Worm (Caenorhabditis elegans) whole organism, L1 larva: ENCODE results near the gene Y57A10C.10.

ENCODE experiments used
- aha-1 ChIP-seq: fragments of 150-350 bp; optimal IDR thresholded peaks from 2 replicates; lab custom pipeline; 2014; ENCODE audit warnings: missing biosample characterization, missing genetic modification characterization
- alr-1 ChIP-seq: fragments of 200-800 bp; sonication (Bioruptor generic); optimal IDR thresholded peaks from 2 replicates; lab custom pipeline; 2018; ENCODE audit warnings: borderline replicate concordance, mild to moderate bottlenecking, missing genetic modification characterization, missing compliant biosample characterization
- aly-2 ChIP-seq: fragments of 150-350 bp; optimal IDR thresholded peaks from 2 replicates; lab custom pipeline; 2014; ENCODE audit warnings: missing biosample characterization, missing genetic modification characterization
- ama-1 ChIP-seq: fragments of 150-350 bp; optimal IDR thresholded peaks from 2 replicates; lab custom pipeline; 2014
- blmp-1 ChIP-seq: fragments of 150-350 bp; optimal IDR thresholded peaks from 2 replicates; lab custom pipeline; 2014; ENCODE audit warnings: missing biosample characterization, missing genetic modification characterization
- ceh-82 ChIP-seq, 3 experiments: fragments of 150-350 bp in 1 of 3; sonication (generic microtip) in 2 of 3; optimal IDR thresholded peaks; 2 replicates each; lab custom pipeline; 2014 to 2017; ENCODE audit warnings: missing biosample characterization in 3 of 3, missing genetic modification characterization in 3 of 3
- ceh-88 ChIP-seq: fragments of 200-800 bp; sonication (Bioruptor generic); IDR thresholded peaks from 2 replicates; pipeline ENCODE4 v1.3.6; 2022; ENCODE audit warnings: missing genetic modification characterization, missing compliant biosample characterization
- dpl-1 ChIP-seq, 3 experiments: fragments of 150-350 bp in 2 of 3; sonication (generic microtip) in 1 of 3; optimal IDR thresholded peaks; 2 replicates each; lab custom pipeline; 2014 to 2017; ENCODE audit warnings: missing biosample characterization in 3 of 3, missing genetic modification characterization in 3 of 3, missing genetic modification reagents in 3 of 3
- efl-1 ChIP-seq, 4 experiments: fragments of 150-350 bp; optimal IDR thresholded peaks in 3 of 4; peaks in 1 of 4; 1 replicate in 1 of 4; 2 replicates in 3 of 4; lab custom pipeline; 2014; ENCODE audit warnings: missing biosample characterization in 2 of 4, missing genetic modification characterization in 2 of 4, missing genetic modification reagents in 2 of 4
- efl-3 ChIP-seq: fragments of 200-800 bp; sonication (Bioruptor generic); optimal IDR thresholded peaks from 2 replicates; lab custom pipeline; 2018; ENCODE audit warnings: mild to moderate bottlenecking, missing genetic modification characterization, missing compliant biosample characterization
- elt-2 ChIP-seq: sonication (generic microtip); optimal IDR thresholded peaks from 2 replicates; lab custom pipeline; 2016; ENCODE audit warnings: missing genetic modification characterization, mild to moderate bottlenecking, inconsistent platforms, missing compliant biosample characterization, missing genetic modification reagents
- elt-3 ChIP-seq, 6 experiments: fragments of 150-350 bp in 1 of 6; sonication (generic microtip); optimal IDR thresholded peaks; 2 replicates each; lab custom pipeline; 2017 to 2018; ENCODE audit warnings: missing biosample characterization in 6 of 6, missing genetic modification characterization in 6 of 6, inconsistent platforms in 1 of 6
- fkh-4 ChIP-seq: sonication (generic microtip); optimal IDR thresholded peaks from 2 replicates; lab custom pipeline; 2016; ENCODE audit warnings: missing compliant biosample characterization, missing genetic modification characterization, borderline replicate concordance
- fkh-8 ChIP-seq: sonication (generic microtip); optimal IDR thresholded peaks from 2 replicates; lab custom pipeline; 2016; ENCODE audit warnings: mild to moderate bottlenecking, missing genetic modification characterization, missing compliant biosample characterization
- hlh-4 ChIP-seq: sonication (generic microtip); optimal IDR thresholded peaks from 2 replicates; lab custom pipeline; 2016; ENCODE audit warnings: mild to moderate bottlenecking, missing genetic modification characterization, missing compliant biosample characterization
- hpl-2 ChIP-seq: fragments of 150-350 bp; optimal IDR thresholded peaks from 2 replicates; lab custom pipeline; 2014; ENCODE audit warnings: missing biosample characterization, missing genetic modification reagents, missing genetic modification characterization
- jun-1 ChIP-seq: fragments of 150-350 bp; optimal IDR thresholded peaks from 2 replicates; lab custom pipeline; 2014; ENCODE audit warnings: missing biosample characterization, missing genetic modification reagents, missing genetic modification characterization
- lin-15B ChIP-seq: fragments of 150-350 bp; sonication (generic microtip); optimal IDR thresholded peaks from 3 replicates; lab custom pipeline; 2014; ENCODE audit warnings: missing biosample characterization, missing genetic modification characterization
- lin-35 ChIP-seq, 2 experiments: fragments of 150-350 bp; optimal IDR thresholded peaks; 2 replicates each; lab custom pipeline; 2014; ENCODE audit warnings: missing biosample characterization in 2 of 2, missing genetic modification characterization in 2 of 2, missing genetic modification reagents in 2 of 2
- lir-3 ChIP-seq: sonication (generic microtip); optimal IDR thresholded peaks from 2 replicates; lab custom pipeline; 2016; ENCODE audit warnings: mild to moderate bottlenecking, missing genetic modification characterization, moderate library complexity, missing compliant biosample characterization; ENCODE audit not compliant: poor library complexity
- mab-9 ChIP-seq: fragments of 200-800 bp; sonication (Bioruptor generic); IDR thresholded peaks from 2 replicates; pipeline ENCODE4 v1.3.6; 2022; ENCODE audit warnings: missing genetic modification reagents, missing genetic modification characterization, missing compliant biosample characterization
- mdl-1 ChIP-seq, 2 experiments: fragments of 150-350 bp; optimal IDR thresholded peaks; 2 replicates each; lab custom pipeline; 2014 to 2017; ENCODE audit warnings: missing biosample characterization in 2 of 2, missing genetic modification characterization in 2 of 2, inconsistent platforms in 1 of 2
- nhr-12 ChIP-seq: sonication (generic microtip); optimal IDR thresholded peaks from 2 replicates; lab custom pipeline; 2017; ENCODE audit warnings: missing biosample characterization, missing genetic modification characterization
- nhr-20 ChIP-seq: sonication (generic microtip); optimal IDR thresholded peaks from 2 replicates; lab custom pipeline; 2016; ENCODE audit warnings: mild to moderate bottlenecking, missing genetic modification characterization, missing compliant biosample characterization
- nhr-47 ChIP-seq: sonication (generic microtip); optimal IDR thresholded peaks from 2 replicates; lab custom pipeline; 2016; ENCODE audit warnings: mild to moderate bottlenecking, missing genetic modification characterization, moderate library complexity, missing compliant biosample characterization
- nhr-71 ChIP-seq: sonication (generic microtip); optimal IDR thresholded peaks from 2 replicates; lab custom pipeline; 2016; ENCODE audit warnings: mild to moderate bottlenecking, missing genetic modification characterization, moderate library complexity, missing compliant biosample characterization
- nhr-76 ChIP-seq: sonication (generic microtip); optimal IDR thresholded peaks from 2 replicates; lab custom pipeline; 2017; ENCODE audit warnings: missing biosample characterization, missing genetic modification characterization
- nhr-77 ChIP-seq: fragments of 150-350 bp; optimal IDR thresholded peaks from 2 replicates; lab custom pipeline; 2014; ENCODE audit warnings: missing biosample characterization, missing genetic modification characterization
- nhr-90 ChIP-seq: sonication (generic microtip); optimal IDR thresholded peaks from 2 replicates; lab custom pipeline; 2016; ENCODE audit warnings: mild to moderate bottlenecking, missing genetic modification characterization, missing compliant biosample characterization; ENCODE audit not compliant: poor library complexity
- pag-3 ChIP-seq: sonication (generic microtip); optimal IDR thresholded peaks from 2 replicates; lab custom pipeline; 2017; ENCODE audit warnings: missing genetic modification characterization, mild to moderate bottlenecking, missing compliant biosample characterization, antibody characterized with exemption, borderline replicate concordance; ENCODE audit not compliant: insufficient read depth
- snu-23 ChIP-seq: sonication (generic microtip); optimal IDR thresholded peaks from 2 replicates; lab custom pipeline; 2016; ENCODE audit warnings: missing genetic modification characterization, missing compliant biosample characterization
- sptf-1 ChIP-seq: fragments of 150-350 bp; optimal IDR thresholded peaks from 2 replicates; lab custom pipeline; 2014; ENCODE audit warnings: missing biosample characterization, missing genetic modification characterization
- unc-62 ChIP-seq: fragments of 150-350 bp; optimal IDR thresholded peaks from 2 replicates; lab custom pipeline; 2014; ENCODE audit warnings: missing biosample characterization, missing genetic modification reagents, missing genetic modification characterization
- unc-98 ChIP-seq: fragments of 200-800 bp; sonication (Bioruptor generic); IDR thresholded peaks from 2 replicates; pipeline ENCODE4 v1.3.6; 2022; ENCODE audit warnings: missing genetic modification characterization, missing compliant biosample characterization
- xbp-1 ChIP-seq: sonication (generic microtip); optimal IDR thresholded peaks from 2 replicates; lab custom pipeline; 2016; ENCODE audit warnings: missing genetic modification characterization, missing compliant biosample characterization
- zag-1 ChIP-seq: fragments of 150-350 bp; optimal IDR thresholded peaks from 2 replicates; lab custom pipeline; 2014; ENCODE audit warnings: missing biosample characterization, missing genetic modification characterization

Gene Y57A10C.10

ce11 chrII:12425644-12426222 is 15.3 kb downstream of the Y57A10C.10 start, which contains the start of gene daf-22:
Gene daf-22 (minus strand): TSS chrII:12425694.
- TF ChIP-seq snu-23 = peak; percentile 3
- TF ChIP-seq lir-3 (tag; lab: Kevin White, UChicago) = no peak
- no peak for TF ChIP-seq efl-3 (GFP tag; lab: Kevin White, UChicago)
- peak in 3 of 6 experiments; percentile 25 to 74 (median 45) for TF ChIP-seq elt-3 (tag; optimal IDR thresholded peaks at IDR 0.05; lab: Kevin White, UChicago)
- TF ChIP-seq elt-2 (tag; lab: Kevin White, UChicago) = peak; percentile 84
- no peak for TF ChIP-seq fkh-4 (tag; lab: Kevin White, UChicago)
- no peak for TF ChIP-seq jun-1 (tag; lab: Kevin White, UChicago)
- TF ChIP-seq nhr-20 (tag; lab: Kevin White, UChicago) = peak; percentile 75
- peak in 1 of 2 experiments; percentile 41 for TF ChIP-seq lin-35 (GFP tag; optimal IDR thresholded peaks at IDR 0.05; lab: Kevin White, UChicago)
- no peak for TF ChIP-seq efl-1 (optimal IDR thresholded peaks at IDR 0.05; lab: Kevin White, UChicago)
- peak in 1 of 2 experiments; percentile 80 for TF ChIP-seq efl-1 (GFP tag; optimal IDR thresholded peaks at IDR 0.05 in 1 of 2; lab: Kevin White, UChicago)
- TF ChIP-seq aha-1 (tag; lab: Kevin White, UChicago) = no peak
- TF ChIP-seq blmp-1 (tag; lab: Kevin White, UChicago) = peak; percentile 5
- TF ChIP-seq hpl-2 (GFP tag; lab: Kevin White, UChicago) = peak; percentile 15
- no peak for TF ChIP-seq ceh-88 (GFP tag; lab: Robert Waterston, UW)
- no peak for TF ChIP-seq xbp-1 (tag; lab: Kevin White, UChicago)
- TF ChIP-seq nhr-90 = peak; percentile 5
- TF ChIP-seq nhr-71 (tag; lab: Kevin White, UChicago) = no peak

ce11 chrII:12420486-12420885 is 20.6 kb downstream of the Y57A10C.10 start, which contains the start of gene sre-26:
Gene sre-26 (minus strand): TSS chrII:12420586.
- TF ChIP-seq pag-3 (tag; lab: Kevin White, UChicago) (no peak), unc-98 (GFP tag; lab: Robert Waterston, UW) (no peak), lin-15B (no peak), mab-9 (no peak), elt-2 (tag; lab: Kevin White, UChicago) (no peak), mdl-1 (tag; optimal IDR thresholded peaks at IDR 0.05; lab: Kevin White, UChicago) (no peak), dpl-1 (GFP tag; optimal IDR thresholded peaks at IDR 0.05; lab: Kevin White, UChicago) (no peak), ama-1 (no peak), efl-3 (GFP tag; lab: Kevin White, UChicago) (no peak), zag-1 (no peak)

- TF ChIP-seq hlh-4 (tag; lab: Kevin White, UChicago) (peak; percentile 99), elt-2 (tag; lab: Kevin White, UChicago) (no peak), nhr-47 (tag; lab: Kevin White, UChicago) (peak; percentile 46), fkh-8 (peak; percentile 68), fkh-4 (tag; lab: Kevin White, UChicago) (no peak)
Observed at ce11 chrII:12417996-12418395, 23.1 kb downstream of the Y57A10C.10 start.

ce11 chrII:12417514-12417913 is 23.6 kb downstream of the Y57A10C.10 start, which contains the start of gene sre-27:
Gene sre-27 (minus strand): TSS chrII:12417614.
- TF ChIP-seq ceh-82 (tag; optimal IDR thresholded peaks at IDR 0.05; lab: Kevin White, UChicago) (no peak), alr-1 (tag; lab: Kevin White, UChicago) (no peak), efl-1 (optimal IDR thresholded peaks at IDR 0.05; lab: Kevin White, UChicago) (no peak), efl-1 (GFP tag; optimal IDR thresholded peaks at IDR 0.05 in 1 of 2; lab: Kevin White, UChicago) (no peak), nhr-76 (no peak), aly-2 (tag; lab: Kevin White, UChicago) (no peak), nhr-20 (tag; lab: Kevin White, UChicago) (no peak), sptf-1 (tag; lab: Kevin White, UChicago) (no peak), nhr-77 (tag; lab: Kevin White, UChicago) (no peak), nhr-12 (tag; lab: Kevin White, UChicago) (no peak), unc-62 (GFP tag; lab: Kevin White, UChicago) (no peak)
- TF ChIP-seq, all 84 proteins: peak for 0
